Worm (Caenorhabditis elegans) whole organism, late embryonic: ENCODE results near the gene srw-57.

Source experiments
- K02D7.2 ChIP-seq: sonication (generic microtip); optimal IDR thresholded peaks from 2 replicates; lab custom pipeline; 2017; ENCODE audit warnings: mild to moderate bottlenecking, missing genetic modification characterization, missing compliant biosample characterization
- Y22D7AL.16 ChIP-seq: sonication (generic microtip); optimal IDR thresholded peaks from 2 replicates; lab custom pipeline; 2016; ENCODE audit warnings: missing genetic modification characterization, missing compliant biosample characterization
- ama-1 ChIP-seq: fragments of 150-350 bp; optimal IDR thresholded peaks from 2 replicates; lab custom pipeline; 2014
- ceh-18 ChIP-seq: sonication (generic microtip); optimal IDR thresholded peaks from 2 replicates; lab custom pipeline; 2016; ENCODE audit warnings: missing genetic modification characterization, missing compliant biosample characterization
- ceh-22 ChIP-seq: sonication (generic microtip); optimal IDR thresholded peaks from 2 replicates; lab custom pipeline; 2017; ENCODE audit warnings: missing biosample characterization, missing genetic modification characterization
- ceh-31 ChIP-seq: sonication (generic microtip); optimal IDR thresholded peaks from 2 replicates; lab custom pipeline; 2016; ENCODE audit warnings: missing genetic modification characterization, missing compliant biosample characterization
- ceh-34 ChIP-seq: sonication (generic microtip); optimal IDR thresholded peaks from 2 replicates; lab custom pipeline; 2016; ENCODE audit warnings: mild to moderate bottlenecking, missing genetic modification characterization, missing compliant biosample characterization
- ceh-45 ChIP-seq: fragments of 200-800 bp; sonication (Bioruptor generic); IDR thresholded peaks from 2 replicates; pipeline ENCODE4 v1.3.6; 2022; ENCODE audit warnings: missing genetic modification reagents, missing genetic modification characterization, missing compliant biosample characterization
- ceh-9 ChIP-seq: sonication (generic microtip); optimal IDR thresholded peaks from 2 replicates; lab custom pipeline; 2016; ENCODE audit warnings: mild to moderate bottlenecking, missing genetic modification characterization, inconsistent platforms, missing compliant biosample characterization
- che-1 ChIP-seq: sonication (generic microtip); optimal IDR thresholded peaks from 2 replicates; lab custom pipeline; 2016; ENCODE audit warnings: mild to moderate bottlenecking, missing genetic modification characterization, missing compliant biosample characterization
- dve-1 ChIP-seq: sonication (generic microtip); optimal IDR thresholded peaks from 2 replicates; lab custom pipeline; 2017; ENCODE audit warnings: antibody characterized with exemption, mild to moderate bottlenecking, missing genetic modification characterization, missing compliant biosample characterization
- fax-1 ChIP-seq: sonication (generic microtip); optimal IDR thresholded peaks from 2 replicates; lab custom pipeline; 2016; ENCODE audit warnings: missing genotype, missing genetic modification characterization, missing compliant biosample characterization
- fkh-10 ChIP-seq: fragments of 150-350 bp; optimal IDR thresholded peaks from 2 replicates; lab custom pipeline; 2014; ENCODE audit warnings: missing biosample characterization, missing genetic modification reagents, missing genetic modification characterization
- gmeb-2 ChIP-seq: sonication (generic microtip); optimal IDR thresholded peaks from 2 replicates; lab custom pipeline; 2016; ENCODE audit warnings: missing genetic modification characterization, inconsistent platforms, missing compliant biosample characterization
- hlh-13 ChIP-seq: fragments of 200-800 bp; sonication (Bioruptor generic); optimal IDR thresholded peaks from 2 replicates; lab custom pipeline; 2018; ENCODE audit warnings: mild to moderate bottlenecking, missing genetic modification characterization, missing compliant biosample characterization
- hlh-15 ChIP-seq: sonication (generic microtip); optimal IDR thresholded peaks from 2 replicates; lab custom pipeline; 2016; ENCODE audit warnings: missing genetic modification characterization, missing compliant biosample characterization
- lim-6 ChIP-seq: sonication (generic microtip); optimal IDR thresholded peaks from 2 replicates; lab custom pipeline; 2016; ENCODE audit warnings: missing genetic modification characterization, missing compliant biosample characterization
- madf-2 ChIP-seq: sonication (generic microtip); optimal IDR thresholded peaks from 2 replicates; lab custom pipeline; 2017; ENCODE audit warnings: missing genetic modification characterization, missing compliant biosample characterization
- mec-3 ChIP-seq: sonication (generic microtip); optimal IDR thresholded peaks from 2 replicates; lab custom pipeline; 2016; ENCODE audit warnings: borderline replicate concordance, missing genetic modification characterization, missing compliant biosample characterization
- nhr-232 ChIP-seq: sonication (generic microtip); optimal IDR thresholded peaks from 2 replicates; lab custom pipeline; 2016; ENCODE audit warnings: missing genetic modification characterization, missing compliant biosample characterization
- npax-4 ChIP-seq: sonication (generic microtip); optimal IDR thresholded peaks from 2 replicates; lab custom pipeline; 2016; ENCODE audit warnings: missing genetic modification characterization, missing compliant biosample characterization
- odd-2 ChIP-seq: sonication (generic microtip); optimal IDR thresholded peaks from 2 replicates; lab custom pipeline; 2017; ENCODE audit warnings: antibody characterized with exemption, mild to moderate bottlenecking, missing genetic modification characterization, missing compliant biosample characterization
- pag-3 ChIP-seq: sonication (generic microtip); optimal IDR thresholded peaks from 2 replicates; lab custom pipeline; 2016; ENCODE audit warnings: missing compliant biosample characterization, missing genetic modification characterization, borderline replicate concordance
- pax-1 ChIP-seq: fragments of 150-350 bp; optimal IDR thresholded peaks from 2 replicates; lab custom pipeline; 2014; ENCODE audit warnings: missing biosample characterization, missing genetic modification characterization
- pha-2 ChIP-seq: sonication (generic microtip); optimal IDR thresholded peaks from 2 replicates; lab custom pipeline; 2017; ENCODE audit warnings: mild to moderate bottlenecking, missing genetic modification characterization, missing compliant biosample characterization
- pqm-1 ChIP-seq: sonication (generic microtip); optimal IDR thresholded peaks from 2 replicates; lab custom pipeline; 2016; ENCODE audit warnings: missing genetic modification characterization, missing compliant biosample characterization
- unc-42 ChIP-seq: sonication (generic microtip); optimal IDR thresholded peaks from 2 replicates; lab custom pipeline; 2016; ENCODE audit warnings: missing genotype, missing genetic modification characterization, missing compliant biosample characterization
- unc-55 ChIP-seq: sonication (generic microtip); optimal IDR thresholded peaks from 2 replicates; lab custom pipeline; 2017; ENCODE audit warnings: missing biosample characterization, missing genetic modification reagents, missing genetic modification characterization
- unc-86 ChIP-seq: sonication (generic microtip); optimal IDR thresholded peaks from 2 replicates; lab custom pipeline; 2016; ENCODE audit warnings: missing genetic modification characterization, missing compliant biosample characterization
- zip-5 ChIP-seq: sonication (generic microtip); optimal IDR thresholded peaks from 2 replicates; lab custom pipeline; 2016; ENCODE audit warnings: missing genetic modification characterization, missing compliant biosample characterization
- ztf-16 ChIP-seq: sonication (generic microtip); optimal IDR thresholded peaks from 2 replicates; lab custom pipeline; 2017; ENCODE audit warnings: missing genetic modification characterization, missing compliant biosample characterization

The srw-57 gene

ce11 chrV:15974836-15975235, 20.0 kb upstream of the srw-57 start, which contains the start of gene sru-22:
Gene sru-22 (minus strand): TSS chrV:15974936.
- TF ChIP-seq K02D7.2 (tag; lab: Kevin White, UChicago), result no peak
- no peak for TF ChIP-seq fkh-10 (GFP tag; lab: Kevin White, UChicago)

- TF ChIP-seq hlh-13 (GFP tag; lab: Kevin White, UChicago) (no peak), dve-1 (tag; lab: Kevin White, UChicago) (no peak), zip-5 (tag; lab: Kevin White, UChicago) (no peak), fkh-10 (GFP tag; lab: Kevin White, UChicago) (no peak), ama-1 (lab: Kevin White, UChicago) (no peak), ceh-9 (no peak), ceh-31 (tag; lab: Kevin White, UChicago) (no peak), ceh-18 (no peak), pha-2 (tag; lab: Kevin White, UChicago) (no peak)
Measured at ce11 chrV:15972484-15972883, 17.7 kb upstream of the srw-57 start, which contains the start of gene sru-23. Gene sru-23 (minus strand): TSS chrV:15972584.

- TF ChIP-seq ceh-9, result no peak
Measured at ce11 chrV:15970820-15971219, 16.0 kb upstream of the srw-57 start.

- TF ChIP-seq nhr-232 (tag; lab: Kevin White, UChicago), result no peak
- TF ChIP-seq unc-55 (GFP tag; lab: Kevin White, UChicago), result no peak
Measured at ce11 chrV:15969653-15970052, 14.8 kb upstream of the srw-57 start, which contains the start of gene F36G9.7. Gene F36G9.7 (minus strand): TSS chrV:15969753.

- no peak for TF ChIP-seq che-1
- TF ChIP-seq madf-2, result no peak
- no peak for TF ChIP-seq odd-2 (tag; lab: Kevin White, UChicago)
- TF ChIP-seq pqm-1 (tag; lab: Kevin White, UChicago), result no peak
- TF ChIP-seq hlh-15, result no peak
- no peak for TF ChIP-seq unc-86 (tag; lab: Kevin White, UChicago)
- no peak for TF ChIP-seq fax-1 (tag; lab: Kevin White, UChicago)
- TF ChIP-seq ceh-45 (GFP tag; lab: Robert Waterston, UW), result no peak
- no peak for TF ChIP-seq gmeb-2 (tag; lab: Kevin White, UChicago)
- no peak for TF ChIP-seq unc-42 (tag; lab: Kevin White, UChicago)
- TF ChIP-seq Y22D7AL.16 (tag; lab: Kevin White, UChicago), result no peak
- TF ChIP-seq ceh-22 (tag; lab: Kevin White, UChicago), result no peak
Measured at ce11 chrV:15967542-15967941, 12.7 kb upstream of the srw-57 start, which contains the start of gene sri-1. Gene sri-1 (minus strand): TSS chrV:15967642.

ce11 chrV:15965114-15965513, 10.3 kb upstream of the srw-57 start, which contains the start of gene sri-2:
Gene sri-2 (minus strand): TSS chrV:15965214.
- no peak for TF ChIP-seq npax-4 (tag; lab: Kevin White, UChicago)
- TF ChIP-seq pag-3 (tag; lab: Kevin White, UChicago), result no peak
- no peak for TF ChIP-seq ztf-16
- TF ChIP-seq ceh-34 (tag; lab: Kevin White, UChicago), result no peak
- no peak for TF ChIP-seq zip-5 (tag; lab: Kevin White, UChicago)
- no peak for TF ChIP-seq pax-1
- no peak for TF ChIP-seq lim-6 (tag; lab: Kevin White, UChicago)
- no peak for TF ChIP-seq hlh-15
- TF ChIP-seq che-1, result no peak

- TF ChIP-seq mec-3, result no peak
- TF ChIP-seq, all 69 proteins: peak for 0
Measured at ce11 chrV:15959456-15959855, 4.6 kb upstream of the srw-57 start.
